Fruit fly (Drosophila melanogaster): ENCODE results near the gene Afti.

The Afti gene

dm6 chr3R:14361741-14362232 is 35.3 kb upstream of the Afti start, which contains the start of gene Dnaaf5 (continued):
- TF ChIP-seq pum (GFP tag; optimal IDR thresholded peaks at IDR 0.05) (no peak), Sry-δ (GFP tag; optimal IDR thresholded peaks at IDR 0.05) (peak; percentile 16), CG11504 (tag; optimal IDR thresholded peaks at IDR 0.05) (peak; percentile 69), hkb (optimal IDR thresholded peaks at IDR 0.05) (no peak), hkb (GFP tag; IDR thresholded peaks at IDR 0.05) (no peak), CG3847 (GFP tag; IDR thresholded peaks at IDR 0.05) (peak; percentile 34; the same call in 1 of the 2 replicates), CG32532 (GFP tag; IDR thresholded peaks at IDR 0.05) (peak; percentile 20; the same call in 1 of the 2 replicates), CG1603 (tag; optimal IDR thresholded peaks at IDR 0.05) (peak; percentile 37), ap (GFP tag; IDR thresholded peaks at IDR 0.05) (no peak), CG8290 (GFP tag; optimal IDR thresholded peaks at IDR 0.05) (no peak), CG8290 (tag; optimal IDR thresholded peaks at IDR 0.05) (peak in 1 of 2 experiments; percentile 24), pzg (GFP tag; optimal IDR thresholded peaks at IDR 0.05) (peak; percentile 34), CG13624 (GFP tag; optimal IDR thresholded peaks at IDR 0.05) (peak; percentile 13), CG6654 (GFP tag; optimal IDR thresholded peaks at IDR 0.05) (no peak), Usf (GFP tag; optimal IDR thresholded peaks at IDR 0.05) (no peak), HmgD (GFP tag; optimal IDR thresholded peaks at IDR 0.05) (no peak), Kr (GFP tag; optimal IDR thresholded peaks at IDR 0.05) (no peak), MBD-R2 (GFP tag; IDR thresholded peaks at IDR 0.05) (peak; percentile 51; the same call in 1 of the 2 replicates), twi (tag; optimal IDR thresholded peaks at IDR 0.05) (no peak), Dfd (GFP tag; optimal IDR thresholded peaks at IDR 0.05) (no peak), sna (GFP tag; IDR thresholded peaks at IDR 0.05; ENCODE audit: partially characterized antibody) (0 out of 2 replicates have a peak, but pooled peaks have one; percentile 17), CG10209 (GFP tag; optimal IDR thresholded peaks at IDR 0.05) (peak; percentile 66), sisA (GFP tag; IDR thresholded peaks at IDR 0.05) (no peak), pb (GFP tag; optimal IDR thresholded peaks at IDR 0.05) (peak; percentile 15), CG10431 (GFP tag; optimal IDR thresholded peaks at IDR 0.05) (peak; percentile 57), Jarid2 (GFP tag; optimal IDR thresholded peaks at IDR 0.05) (no peak), CG10267 (tag; optimal IDR thresholded peaks at IDR 0.05) (peak; percentile 63), CG14014 (GFP tag; IDR thresholded peaks at IDR 0.05) (peak; percentile 29; the same call in 1 of the 2 replicates), ATbp (GFP tag; optimal IDR thresholded peaks at IDR 0.05) (peak; percentile 35), CG8359 (GFP tag; optimal IDR thresholded peaks at IDR 0.05; ENCODE audit: borderline replicate concordance) (no peak), CG16815 (GFP tag; optimal IDR thresholded peaks at IDR 0.05) (no peak), CG2199 (GFP tag; IDR thresholded peaks at IDR 0.05) (0 out of 3 replicates have a peak, but pooled peaks have one; percentile 29), CG12299 (tag; optimal IDR thresholded peaks at IDR 0.05) (peak; percentile 8), PHDP (tag; optimal IDR thresholded peaks at IDR 0.05) (peak; percentile 11), CG30020 (tag; optimal IDR thresholded peaks at IDR 0.05) (no peak), D19A (tag; optimal IDR thresholded peaks at IDR 0.05) (peak; percentile 5), vnd (GFP tag; IDR thresholded peaks at IDR 0.05; ENCODE audit: partially characterized antibody) (0 out of 3 replicates have a peak, but pooled peaks have one; percentile 28), bab2 (GFP tag; optimal IDR thresholded peaks at IDR 0.05) (no peak), otp (GFP tag; IDR thresholded peaks at IDR 0.05) (peak; percentile 68; the same call in 2 of the 3 replicates), CG17385 (GFP tag; optimal IDR thresholded peaks at IDR 0.05) (peak; percentile 42), CG12744 (GFP tag; optimal IDR thresholded peaks at IDR 0.05) (peak; percentile 1), Mrtf (GFP tag; IDR thresholded peaks at IDR 0.05) (no peak), repo (GFP tag; optimal IDR thresholded peaks at IDR 0.05) (no peak), trem (tag; optimal IDR thresholded peaks at IDR 0.05) (no peak), CG7372 (GFP tag; IDR thresholded peaks at IDR 0.05) (no peak), CG9932 (GFP tag; IDR thresholded peaks at IDR 0.05) (peak; percentile 31; the same call in 1 of the 2 replicates), B-H2 (GFP tag; optimal IDR thresholded peaks at IDR 0.05) (peak; percentile 21), schlank (tag; optimal IDR thresholded peaks at IDR 0.05) (no peak), CG17802 (tag; optimal IDR thresholded peaks at IDR 0.05) (no peak), Fer3 (tag; optimal IDR thresholded peaks at IDR 0.05) (peak; percentile 9), Vsx1 (GFP tag; optimal IDR thresholded peaks at IDR 0.05) (peak; percentile 98)

All from whole organism, embryonic.